Fruit fly (Drosophila melanogaster): ENCODE data around the gene Task7.

Gene Task7

dm6 chr3R:9428988-9429387 is 16.9 kb upstream of the Task7 start (continued):
- TF ChIP-seq cg (GFP tag; optimal IDR thresholded peaks at IDR 0.05) = no peak
- TF ChIP-seq ATbp (GFP tag; optimal IDR thresholded peaks at IDR 0.05) = peak; percentile 45
- TF ChIP-seq CG12942 (GFP tag; optimal IDR thresholded peaks at IDR 0.05) = peak; percentile 24
- TF ChIP-seq CG6254 (GFP tag; optimal IDR thresholded peaks at IDR 0.05) = peak; percentile 23
- TF ChIP-seq CG14667 (GFP tag; IDR thresholded peaks at IDR 0.05) = no peak
- peak; percentile 31 for TF ChIP-seq CG33557 (GFP tag; optimal IDR thresholded peaks at IDR 0.05)
- TF ChIP-seq BEAF-32 (GFP tag; optimal IDR thresholded peaks at IDR 0.05) = no peak
- no peak for TF ChIP-seq ro (GFP tag; IDR thresholded peaks at IDR 0.05)
- peak; percentile 44 for TF ChIP-seq CG5180 (GFP tag; optimal IDR thresholded peaks at IDR 0.05)
- no peak for TF ChIP-seq NC2α (GFP tag; optimal IDR thresholded peaks at IDR 0.05)
- TF ChIP-seq ranshi (GFP tag; IDR thresholded peaks at IDR 0.05) = 0 out of 2 replicates have a peak, but pooled peaks have one; percentile 35
- peak; percentile 80 for TF ChIP-seq CG17359 (tag; optimal IDR thresholded peaks at IDR 0.05)
- TF ChIP-seq CG5953 (GFP tag; IDR thresholded peaks at IDR 0.05) = peak; percentile 67; the same call in 1 of the 2 replicates
- TF ChIP-seq yki (optimal IDR thresholded peaks at IDR 0.05) = no peak
- TF ChIP-seq fd102C (GFP tag; optimal IDR thresholded peaks at IDR 0.05) = no peak
- peak; percentile 5 for TF ChIP-seq disco-r (GFP tag; optimal IDR thresholded peaks at IDR 0.05)
- TF ChIP-seq CG10321 (GFP tag; IDR thresholded peaks at IDR 0.05) = no peak
- peak; percentile 86 for TF ChIP-seq slbo (GFP tag; IDR thresholded peaks at IDR 0.05)
- no peak for TF ChIP-seq Lim3 (GFP tag; IDR thresholded peaks at IDR 0.05)
- TF ChIP-seq CG10366 (GFP tag; IDR thresholded peaks at IDR 0.05) = peak; percentile 68
- peak; percentile 79 for TF ChIP-seq CG14014 (GFP tag; IDR thresholded peaks at IDR 0.05)
- no peak for TF ChIP-seq fru (optimal IDR thresholded peaks at IDR 0.05)
- TF ChIP-seq Atf6 (GFP tag; IDR thresholded peaks at IDR 0.05) = peak; percentile 84
- peak; percentile 16 for TF ChIP-seq Sry-δ (GFP tag; optimal IDR thresholded peaks at IDR 0.05)
- TF ChIP-seq chif (GFP tag; optimal IDR thresholded peaks at IDR 0.05) = peak; percentile 2 to 54
- no peak for TF ChIP-seq jigr1 (GFP tag; IDR thresholded peaks at IDR 0.05)
- peak; percentile 52 for TF ChIP-seq bcd (GFP tag; optimal IDR thresholded peaks at IDR 0.05)
- peak; percentile 58 for TF ChIP-seq fd64A (GFP tag; optimal IDR thresholded peaks at IDR 0.05)
- TF ChIP-seq pfk (GFP tag; optimal IDR thresholded peaks at IDR 0.05) = no peak
- TF ChIP-seq CG1024 (GFP tag; IDR thresholded peaks at IDR 0.05) = peak; percentile 2; the same call in 1 of the 2 replicates
- peak; percentile 50 for TF ChIP-seq CG2712 (tag; optimal IDR thresholded peaks at IDR 0.05)
- TF ChIP-seq CG4730 (GFP tag; IDR thresholded peaks at IDR 0.05) = peak; percentile 53; the same call in 1 of the 2 replicates
- peak; percentile 77 for TF ChIP-seq sob (GFP tag; IDR thresholded peaks at IDR 0.05)
- TF ChIP-seq zen (tag; optimal IDR thresholded peaks at IDR 0.05) = no peak
- TF ChIP-seq Xbp1 (GFP tag; optimal IDR thresholded peaks at IDR 0.05) = peak; percentile 61
- peak; percentile 72 for TF ChIP-seq ems (GFP tag; optimal IDR thresholded peaks at IDR 0.05)
- peak; percentile 92 for TF ChIP-seq CG34376 (GFP tag; optimal IDR thresholded peaks at IDR 0.05)
- TF ChIP-seq jing (GFP tag; optimal IDR thresholded peaks at IDR 0.05) = no peak
- peak; percentile 53 for TF ChIP-seq CG31441 (GFP tag; IDR thresholded peaks at IDR 0.05)
- no peak for TF ChIP-seq kni (GFP tag; optimal IDR thresholded peaks at IDR 0.05)
- peak; percentile 48 for TF ChIP-seq CG9817 (tag; optimal IDR thresholded peaks at IDR 0.05)
- peak; percentile 31 for TF ChIP-seq Camta (GFP tag; optimal IDR thresholded peaks at IDR 0.05)
- TF ChIP-seq grn (GFP tag; optimal IDR thresholded peaks at IDR 0.05) = peak; percentile 72
- TF ChIP-seq Dad (GFP tag; optimal IDR thresholded peaks at IDR 0.05) = peak; percentile 49
- TF ChIP-seq Opbp (GFP tag; IDR thresholded peaks at IDR 0.05; ENCODE audit: partially characterized antibody) = no peak
- peak; percentile 64 for TF ChIP-seq CG3281 (GFP tag; optimal IDR thresholded peaks at IDR 0.05)
- TF ChIP-seq eve (GFP tag; optimal IDR thresholded peaks at IDR 0.05) = peak in 1 of 2 experiments; percentile 84
- no peak for TF ChIP-seq slp2 (GFP tag; optimal IDR thresholded peaks at IDR 0.05)
- TF ChIP-seq CG18599 (GFP tag; optimal IDR thresholded peaks at IDR 0.05) = peak; percentile 94
- no peak for TF ChIP-seq hbn (GFP tag; IDR thresholded peaks at IDR 0.05; ENCODE audit: partially characterized antibody)
- peak; percentile 60 for TF ChIP-seq Blimp-1 (GFP tag; optimal IDR thresholded peaks at IDR 0.05)

All from whole organism, embryonic.